Fruit fly (Drosophila melanogaster): ENCODE results near the gene tin.

Gene tin

DNA sequence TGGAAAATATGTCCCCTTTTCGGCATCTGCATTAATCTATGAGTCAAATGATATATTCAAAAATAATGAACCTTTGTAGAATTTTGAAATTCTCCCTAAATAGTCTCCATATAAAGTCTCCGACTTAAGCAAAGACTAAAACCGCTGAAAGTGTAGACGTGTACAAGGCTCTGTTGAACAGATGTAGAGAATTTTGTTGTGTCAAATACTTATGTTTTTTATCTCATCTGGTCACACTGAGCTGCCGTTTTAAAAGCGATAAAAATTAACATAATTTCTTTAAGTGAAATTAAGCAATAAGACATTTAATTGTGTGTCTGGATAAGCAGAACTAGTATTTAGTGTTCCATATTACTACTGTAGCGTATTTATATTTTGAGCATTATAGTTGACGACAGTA lies 7.4 kb downstream of the tin start (continued):
- peak; percentile 31; the same call in 1 of the 3 replicates for TF ChIP-seq CG6791 (GFP tag; IDR thresholded peaks at IDR 0.05; ENCODE audit: partially characterized antibody)
- no peak for TF ChIP-seq sens-2 (GFP tag; IDR thresholded peaks at IDR 0.05)
- no peak for TF ChIP-seq salm (tag; optimal IDR thresholded peaks at IDR 0.05)
- TF ChIP-seq vvl (GFP tag; IDR thresholded peaks at IDR 0.05) = peak; percentile 95
- no peak for TF ChIP-seq CG4617 (GFP tag; optimal IDR thresholded peaks at IDR 0.05; ENCODE audit: borderline replicate concordance)
- peak; percentile 24 for TF ChIP-seq CG10267 (tag; optimal IDR thresholded peaks at IDR 0.05)
- peak; percentile 1 for TF ChIP-seq Ets97D (GFP tag; optimal IDR thresholded peaks at IDR 0.05)
- peak; percentile 57 for TF ChIP-seq CG16813 (GFP tag; IDR thresholded peaks at IDR 0.05; ENCODE audit: partially characterized antibody)
- TF ChIP-seq bab2 (GFP tag; optimal IDR thresholded peaks at IDR 0.05) = no peak
- TF ChIP-seq sens (GFP tag) = peak; percentile 44
- TF ChIP-seq sd (tag; optimal IDR thresholded peaks at IDR 0.05) = no peak
- peak in 1 of 2 experiments; percentile 25 for TF ChIP-seq chif (GFP tag; optimal IDR thresholded peaks at IDR 0.05)
- no peak for TF ChIP-seq Hand (GFP tag; optimal IDR thresholded peaks at IDR 0.05)
- peak; percentile 67 for TF ChIP-seq Bgb (GFP tag; IDR thresholded peaks at IDR 0.05; ENCODE audit: partially characterized antibody)
- no peak for TF ChIP-seq oc (tag; optimal IDR thresholded peaks at IDR 0.05)
- no peak for TF ChIP-seq CG15269 (tag; optimal IDR thresholded peaks at IDR 0.05)
- TF ChIP-seq Nf-YB (GFP tag; optimal IDR thresholded peaks at IDR 0.05) = peak; percentile 2
- no peak for TF ChIP-seq CG2116 (GFP tag; optimal IDR thresholded peaks at IDR 0.05)
- no peak for TF ChIP-seq CG8924 (tag; optimal IDR thresholded peaks at IDR 0.05)
- TF ChIP-seq Fer3 (tag; optimal IDR thresholded peaks at IDR 0.05) = no peak
- no peak for TF ChIP-seq CG18476 (GFP tag; optimal IDR thresholded peaks at IDR 0.05)
- TF ChIP-seq CG17802 (tag; optimal IDR thresholded peaks at IDR 0.05) = no peak
- TF ChIP-seq sna (GFP tag; IDR thresholded peaks at IDR 0.05; ENCODE audit: partially characterized antibody) = no peak
- no peak for TF ChIP-seq CG7372 (GFP tag; IDR thresholded peaks at IDR 0.05)
- TF ChIP-seq Med (GFP tag) = peak; percentile 62
- TF ChIP-seq CG2199 (GFP tag; IDR thresholded peaks at IDR 0.05) = 0 out of 3 replicates have a peak, but pooled peaks have one; percentile 35
- TF ChIP-seq D (optimal IDR thresholded peaks at IDR 0.05) = no peak
- no peak for TF ChIP-seq D (GFP tag; optimal IDR thresholded peaks at IDR 0.05)
- peak; percentile 41 for TF ChIP-seq Hmr (GFP tag; optimal IDR thresholded peaks at IDR 0.05)
- no peak for TF ChIP-seq slp2 (GFP tag; optimal IDR thresholded peaks at IDR 0.05)
- no peak for TF ChIP-seq Atf3 (GFP tag; optimal IDR thresholded peaks at IDR 0.05)
- peak; percentile 70 for TF ChIP-seq Opbp (GFP tag; IDR thresholded peaks at IDR 0.05; ENCODE audit: partially characterized antibody)
- TF ChIP-seq CG31388 (GFP tag; optimal IDR thresholded peaks at IDR 0.05) = no peak
- no peak for TF ChIP-seq sob (GFP tag; IDR thresholded peaks at IDR 0.05)
- peak; percentile 41 for TF ChIP-seq CG8290 (GFP tag; optimal IDR thresholded peaks at IDR 0.05)
- no peak for TF ChIP-seq CG8290 (tag; optimal IDR thresholded peaks at IDR 0.05)
- no peak for TF ChIP-seq wdn (GFP tag; IDR thresholded peaks at IDR 0.05)
- TF ChIP-seq org-1 (GFP tag; optimal IDR thresholded peaks at IDR 0.05) = no peak
- no peak for TF ChIP-seq CG15479 (GFP tag; optimal IDR thresholded peaks at IDR 0.05)
- TF ChIP-seq CrebB (tag; optimal IDR thresholded peaks at IDR 0.05) = no peak
- TF ChIP-seq az2 (GFP tag; optimal IDR thresholded peaks at IDR 0.05) = no peak
- TF ChIP-seq CG6813 (GFP tag; optimal IDR thresholded peaks at IDR 0.05) = no peak
- TF ChIP-seq NFAT (GFP tag; IDR thresholded peaks at IDR 0.05) = no peak
- TF ChIP-seq Sox102F (GFP tag; optimal IDR thresholded peaks at IDR 0.05) = no peak
- no peak for TF ChIP-seq jing (GFP tag; optimal IDR thresholded peaks at IDR 0.05)
- TF ChIP-seq Dip3 (GFP tag; optimal IDR thresholded peaks at IDR 0.05) = no peak
- TF ChIP-seq CG15011 (GFP tag; optimal IDR thresholded peaks at IDR 0.05) = no peak
- TF ChIP-seq vfl (GFP tag; optimal IDR thresholded peaks at IDR 0.05) = no peak
- peak; percentile 35 for TF ChIP-seq CG15514 (GFP tag; optimal IDR thresholded peaks at IDR 0.05)
- TF ChIP-seq knrl (GFP tag; IDR thresholded peaks at IDR 0.05; ENCODE audit: partially characterized antibody) = peak; percentile 47; the same call in 1 of the 3 replicates
- peak; percentile 54 for TF ChIP-seq abd-A (tag; optimal IDR thresholded peaks at IDR 0.05)

Data from whole organism, embryonic.